Worm (Caenorhabditis elegans) whole organism, early embryonic: ENCODE measurements around the gene F21C10.7.

Experiments used
- B0310.2 ChIP-seq: sonication (generic microtip); optimal IDR thresholded peaks from 2 replicates; lab custom pipeline; 2016; ENCODE audit warnings: mild to moderate bottlenecking, missing genetic modification characterization, missing compliant biosample characterization
- ama-1 ChIP-seq: fragments of 150-350 bp; optimal IDR thresholded peaks from 2 replicates; lab custom pipeline; 2014
- ceh-36 ChIP-seq: sonication (generic microtip); optimal IDR thresholded peaks from 2 replicates; lab custom pipeline; 2016; ENCODE audit warnings: missing genetic modification characterization, inconsistent platforms, missing compliant biosample characterization
- ets-7 ChIP-seq: sonication (generic microtip); optimal IDR thresholded peaks from 2 replicates; lab custom pipeline; 2016; ENCODE audit warnings: missing genotype, missing genetic modification characterization, missing compliant biosample characterization
- flt-1 ChIP-seq: fragments of 200-800 bp; sonication (Bioruptor generic); IDR thresholded peaks from 2 replicates; pipeline ENCODE4 v1.3.6; 2022; ENCODE audit warnings: missing genetic modification characterization, missing compliant biosample characterization
- hmg-4 ChIP-seq: fragments of 200-800 bp; sonication (Bioruptor generic); optimal IDR thresholded peaks from 2 replicates; lab custom pipeline; 2018; ENCODE audit warnings: mild to moderate bottlenecking, missing genetic modification characterization, missing compliant biosample characterization
- hnd-1 ChIP-seq: sonication (generic microtip); optimal IDR thresholded peaks from 2 replicates; lab custom pipeline; 2016; ENCODE audit warnings: missing genetic modification characterization, missing compliant biosample characterization
- scrt-1 ChIP-seq: fragments of 200-800 bp; sonication (Bioruptor generic); IDR thresholded peaks from 2 replicates; pipeline ENCODE4 v1.3.6; 2022; ENCODE audit warnings: missing genetic modification characterization, missing compliant biosample characterization
- sea-1 ChIP-seq: fragments of 200-800 bp; sonication (Bioruptor generic); conservative IDR thresholded peaks from 2 replicates; pipeline ENCODE4 v1.3.6; 2022; ENCODE audit warnings: missing genetic modification characterization, missing compliant biosample characterization
- tbx-11 ChIP-seq: fragments of 200-800 bp; sonication (Bioruptor generic); IDR thresholded peaks from 2 replicates; pipeline ENCODE4 v1.3.6; 2022; ENCODE audit warnings: missing genetic modification characterization, missing compliant biosample characterization
- tra-4 ChIP-seq: sonication (generic microtip); optimal IDR thresholded peaks from 2 replicates; lab custom pipeline; 2017; ENCODE audit warnings: missing genetic modification characterization, missing compliant biosample characterization

DNA sequence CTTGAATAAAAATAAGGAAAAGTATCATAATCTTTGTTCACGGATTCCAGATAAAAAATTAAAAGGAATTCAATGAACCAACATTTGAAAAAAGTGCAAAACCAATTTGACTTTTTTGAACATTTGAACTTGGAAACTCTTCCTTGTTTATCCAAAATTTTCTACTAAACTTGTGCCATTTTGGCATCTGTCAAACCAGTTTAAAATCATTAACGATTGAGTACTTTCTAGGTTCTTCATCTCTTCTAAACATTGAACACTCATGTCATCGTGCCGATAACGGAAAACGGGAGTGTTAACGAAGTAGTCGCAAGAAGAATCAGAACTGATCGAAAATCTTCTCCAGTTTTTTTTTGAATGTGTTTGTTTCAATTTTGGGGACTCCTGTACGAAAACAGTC, 28.3 kb upstream of the F21C10.7 start:
- TF ChIP-seq ama-1 (lab: Kevin White, UChicago) (no peak), tra-4 (tag; lab: Kevin White, UChicago) (no peak), flt-1 (GFP tag; lab: Robert Waterston, UW) (no peak), ets-7 (tag; lab: Kevin White, UChicago) (no peak), ceh-36 (tag; lab: Kevin White, UChicago) (no peak), scrt-1 (no peak), sea-1 (GFP tag; lab: Robert Waterston, UW) (no peak), hmg-4 (no peak), hnd-1 (tag; lab: Kevin White, UChicago) (no peak), tbx-11 (GFP tag; lab: Robert Waterston, UW) (no peak), B0310.2 (tag; lab: Kevin White, UChicago) (no peak)
